Worm (Caenorhabditis elegans) whole organism, L1 larva: ENCODE measurements around the gene rabr-1.

Experiments
- C04F5.9 ChIP-seq: sonication (generic microtip); optimal IDR thresholded peaks from 2 replicates; lab custom pipeline; 2016; ENCODE audit warnings: missing genetic modification characterization, missing compliant biosample characterization
- C16A3.4 ChIP-seq: fragments of 150-350 bp; optimal IDR thresholded peaks from 2 replicates; lab custom pipeline; 2014; ENCODE audit warnings: missing biosample characterization, missing genetic modification characterization
- blmp-1 ChIP-seq: fragments of 150-350 bp; optimal IDR thresholded peaks from 2 replicates; lab custom pipeline; 2014; ENCODE audit warnings: missing biosample characterization, missing genetic modification characterization
- ceh-63 ChIP-seq: fragments of 200-800 bp; sonication (Bioruptor generic); optimal IDR thresholded peaks from 2 replicates; lab custom pipeline; 2018; ENCODE audit warnings: mild to moderate bottlenecking, missing genetic modification characterization, missing compliant biosample characterization
- dpl-1 ChIP-seq, 3 experiments: fragments of 150-350 bp in 2 of 3; sonication (generic microtip) in 1 of 3; optimal IDR thresholded peaks; 2 replicates each; lab custom pipeline; 2014 to 2017; ENCODE audit warnings: missing biosample characterization in 3 of 3, missing genetic modification characterization in 3 of 3, missing genetic modification reagents in 3 of 3
- dsc-1 ChIP-seq: sonication (generic microtip); optimal IDR thresholded peaks from 2 replicates; lab custom pipeline; 2016; ENCODE audit warnings: mild to moderate bottlenecking, missing genetic modification characterization, missing compliant biosample characterization
- efl-1 ChIP-seq, 4 experiments: fragments of 150-350 bp; optimal IDR thresholded peaks in 3 of 4; peaks in 1 of 4; 1 replicate in 1 of 4; 2 replicates in 3 of 4; lab custom pipeline; 2014; ENCODE audit warnings: missing biosample characterization in 2 of 4, missing genetic modification characterization in 2 of 4, missing genetic modification reagents in 2 of 4
- elt-2 ChIP-seq: sonication (generic microtip); optimal IDR thresholded peaks from 2 replicates; lab custom pipeline; 2016; ENCODE audit warnings: missing genetic modification characterization, mild to moderate bottlenecking, inconsistent platforms, missing compliant biosample characterization, missing genetic modification reagents
- ets-5 ChIP-seq: fragments of 200-800 bp; sonication (Bioruptor generic); IDR thresholded peaks from 2 replicates; pipeline ENCODE4 v1.3.6; 2022; ENCODE audit warnings: missing genetic modification characterization, missing compliant biosample characterization
- fkh-4 ChIP-seq: sonication (generic microtip); optimal IDR thresholded peaks from 2 replicates; lab custom pipeline; 2016; ENCODE audit warnings: missing compliant biosample characterization, missing genetic modification characterization, borderline replicate concordance
- fkh-8 ChIP-seq: sonication (generic microtip); optimal IDR thresholded peaks from 2 replicates; lab custom pipeline; 2016; ENCODE audit warnings: mild to moderate bottlenecking, missing genetic modification characterization, missing compliant biosample characterization
- grh-1 ChIP-seq: fragments of 200-800 bp; sonication (Bioruptor generic); IDR thresholded peaks from 2 replicates; pipeline ENCODE4 v1.3.6; 2022; ENCODE audit warnings: missing genetic modification reagents, missing genetic modification characterization, missing compliant biosample characterization
- hlh-17 ChIP-seq: fragments of 200-800 bp; sonication (Bioruptor generic); optimal IDR thresholded peaks from 2 replicates; lab custom pipeline; 2018; ENCODE audit warnings: missing genetic modification characterization, mild to moderate bottlenecking, missing compliant biosample characterization, moderate library complexity, borderline replicate concordance
- isw-1 ChIP-seq: fragments of 200-800 bp; sonication (Bioruptor generic); IDR thresholded peaks from 2 replicates; pipeline ENCODE4 v1.3.6; 2022; ENCODE audit warnings: missing genetic modification characterization, missing compliant biosample characterization
- jun-1 ChIP-seq: fragments of 150-350 bp; optimal IDR thresholded peaks from 2 replicates; lab custom pipeline; 2014; ENCODE audit warnings: missing biosample characterization, missing genetic modification reagents, missing genetic modification characterization
- lin-13 ChIP-seq: fragments of 150-350 bp; optimal IDR thresholded peaks from 2 replicates; lab custom pipeline; 2014; ENCODE audit warnings: missing biosample characterization, missing genetic modification reagents, missing genetic modification characterization
- lin-14 ChIP-seq: fragments of 200-800 bp; sonication (Bioruptor generic); optimal IDR thresholded peaks from 2 replicates; lab custom pipeline; 2018; ENCODE audit warnings: mild to moderate bottlenecking, missing genetic modification characterization, moderate library complexity, missing compliant biosample characterization
- lin-15B ChIP-seq: fragments of 150-350 bp; sonication (generic microtip); optimal IDR thresholded peaks from 3 replicates; lab custom pipeline; 2014; ENCODE audit warnings: missing biosample characterization, missing genetic modification characterization
- lin-35 ChIP-seq, 2 experiments: fragments of 150-350 bp; optimal IDR thresholded peaks; 2 replicates each; lab custom pipeline; 2014; ENCODE audit warnings: missing biosample characterization in 2 of 2, missing genetic modification characterization in 2 of 2, missing genetic modification reagents in 2 of 2
- lir-3 ChIP-seq: sonication (generic microtip); optimal IDR thresholded peaks from 2 replicates; lab custom pipeline; 2016; ENCODE audit warnings: mild to moderate bottlenecking, missing genetic modification characterization, moderate library complexity, missing compliant biosample characterization; ENCODE audit not compliant: poor library complexity
- lsy-2 ChIP-seq, 2 experiments: fragments of 150-350 bp; optimal IDR thresholded peaks; 2 replicates each; lab custom pipeline; 2014; ENCODE audit warnings: missing biosample characterization in 2 of 2, missing genetic modification characterization in 2 of 2
- mdl-1 ChIP-seq, 2 experiments: fragments of 150-350 bp; optimal IDR thresholded peaks; 2 replicates each; lab custom pipeline; 2014 to 2017; ENCODE audit warnings: missing biosample characterization in 2 of 2, missing genetic modification characterization in 2 of 2, inconsistent platforms in 1 of 2
- mef-2 ChIP-seq: fragments of 150-350 bp; optimal IDR thresholded peaks from 2 replicates; lab custom pipeline; 2014; ENCODE audit warnings: missing biosample characterization, missing genetic modification characterization
- nhr-12 ChIP-seq: sonication (generic microtip); optimal IDR thresholded peaks from 2 replicates; lab custom pipeline; 2017; ENCODE audit warnings: missing biosample characterization, missing genetic modification characterization
- nhr-237 ChIP-seq: fragments of 150-350 bp; optimal IDR thresholded peaks from 2 replicates; lab custom pipeline; 2014; ENCODE audit warnings: missing biosample characterization, missing genetic modification characterization
- nhr-47 ChIP-seq: sonication (generic microtip); optimal IDR thresholded peaks from 2 replicates; lab custom pipeline; 2016; ENCODE audit warnings: mild to moderate bottlenecking, missing genetic modification characterization, moderate library complexity, missing compliant biosample characterization
- nhr-84 ChIP-seq: sonication (generic microtip); optimal IDR thresholded peaks from 2 replicates; lab custom pipeline; 2017; ENCODE audit warnings: missing biosample characterization, missing genetic modification characterization
- nhr-90 ChIP-seq: sonication (generic microtip); optimal IDR thresholded peaks from 2 replicates; lab custom pipeline; 2016; ENCODE audit warnings: mild to moderate bottlenecking, missing genetic modification characterization, missing compliant biosample characterization; ENCODE audit not compliant: poor library complexity
- pax-3 ChIP-seq: fragments of 200-800 bp; sonication (Bioruptor generic); optimal IDR thresholded peaks from 2 replicates; lab custom pipeline; 2018; ENCODE audit warnings: mild to moderate bottlenecking, missing genetic modification characterization, moderate library complexity, missing compliant biosample characterization
- pqm-1 ChIP-seq: sonication (generic microtip); optimal IDR thresholded peaks from 3 replicates; lab custom pipeline; 2017; ENCODE audit warnings: missing biosample characterization, missing genetic modification characterization
- rnt-1 ChIP-seq: sonication (generic microtip); optimal IDR thresholded peaks from 2 replicates; lab custom pipeline; 2016; ENCODE audit warnings: mild to moderate bottlenecking, missing genetic modification characterization, moderate library complexity, missing compliant biosample characterization
- snpc-4 ChIP-seq: fragments of 150-350 bp; optimal IDR thresholded peaks from 2 replicates; lab custom pipeline; 2014; ENCODE audit warnings: missing biosample characterization, missing genetic modification characterization
- sox-4 ChIP-seq: sonication (generic microtip); optimal IDR thresholded peaks from 2 replicates; lab custom pipeline; 2016; ENCODE audit warnings: missing genetic modification characterization, missing compliant biosample characterization
- sup-37 ChIP-seq: fragments of 200-800 bp; sonication (Bioruptor generic); optimal IDR thresholded peaks from 2 replicates; lab custom pipeline; 2018; ENCODE audit warnings: mild to moderate bottlenecking, missing genetic modification characterization, missing compliant biosample characterization
- swsn-7 ChIP-seq: sonication (generic microtip); optimal IDR thresholded peaks from 2 replicates; lab custom pipeline; 2016; ENCODE audit warnings: missing genetic modification characterization, missing compliant biosample characterization
- unc-30 ChIP-seq: sonication (generic microtip); optimal IDR thresholded peaks from 2 replicates; lab custom pipeline; 2017; ENCODE audit warnings: missing biosample characterization, missing genetic modification characterization
- unc-98 ChIP-seq: fragments of 200-800 bp; sonication (Bioruptor generic); IDR thresholded peaks from 2 replicates; pipeline ENCODE4 v1.3.6; 2022; ENCODE audit warnings: missing genetic modification characterization, missing compliant biosample characterization
- zag-1 ChIP-seq: fragments of 150-350 bp; optimal IDR thresholded peaks from 2 replicates; lab custom pipeline; 2014; ENCODE audit warnings: missing biosample characterization, missing genetic modification characterization
- ztf-11 ChIP-seq, 2 experiments: sonication (generic microtip); optimal IDR thresholded peaks; 2 replicates each; lab custom pipeline; 2016 to 2017; ENCODE audit warnings: missing genetic modification characterization in 2 of 2, missing biosample characterization in 1 of 2, missing compliant biosample characterization in 1 of 2

rabr-1 gene

ce11 chrX:2464064-2464463 lies 31.9 kb upstream of the rabr-1 start (continued):
- peak; percentile 83 for TF ChIP-seq lin-14 (GFP tag; lab: Kevin White, UChicago)
- TF ChIP-seq C04F5.9 (tag; lab: Kevin White, UChicago), result no peak
- no peak for TF ChIP-seq unc-98
- no peak for TF ChIP-seq lin-35 (GFP tag; optimal IDR thresholded peaks at IDR 0.05; lab: Kevin White, UChicago)
- TF ChIP-seq fkh-8, result no peak
- TF ChIP-seq nhr-90, result no peak
- no peak for TF ChIP-seq elt-2 (tag; lab: Kevin White, UChicago)
- peak; percentile 27 for TF ChIP-seq swsn-7 (tag; lab: Kevin White, UChicago)
- TF ChIP-seq unc-30 (tag; lab: Kevin White, UChicago), result no peak
- TF ChIP-seq zag-1 (tag; lab: Kevin White, UChicago), result no peak
- TF ChIP-seq ceh-63 (GFP tag; lab: Kevin White, UChicago), result peak; percentile 28
- TF ChIP-seq mef-2, result no peak
- TF ChIP-seq grh-1 (GFP tag; lab: Robert Waterston, UW), result no peak
- no peak for TF ChIP-seq snpc-4 (tag; lab: Kevin White, UChicago)
- no peak for TF ChIP-seq ets-5
- no peak for TF ChIP-seq dpl-1 (GFP tag; optimal IDR thresholded peaks at IDR 0.05; lab: Kevin White, UChicago)
- no peak for TF ChIP-seq nhr-12 (tag; lab: Kevin White, UChicago)
- TF ChIP-seq fkh-4 (tag; lab: Kevin White, UChicago), result no peak
- no peak for TF ChIP-seq lsy-2 (tag; optimal IDR thresholded peaks at IDR 0.05; lab: Kevin White, UChicago)
- TF ChIP-seq nhr-237 (tag; lab: Kevin White, UChicago), result no peak
- TF ChIP-seq sup-37 (GFP tag; lab: Kevin White, UChicago), result no peak

ce11 chrX:2471303-2471702 lies 24.7 kb upstream of the rabr-1 start, which contains the start of gene R04B3.1:
TSS of gene R04B3.1 (minus strand) at chrX:2471403.
- no peak for TF ChIP-seq jun-1 (tag; lab: Kevin White, UChicago)
- no peak for TF ChIP-seq lir-3 (tag; lab: Kevin White, UChicago)
- TF ChIP-seq sup-37 (GFP tag; lab: Kevin White, UChicago), result no peak
- TF ChIP-seq mdl-1 (tag; optimal IDR thresholded peaks at IDR 0.05; lab: Kevin White, UChicago), result no peak
- TF ChIP-seq elt-2 (tag; lab: Kevin White, UChicago), result no peak
- TF ChIP-seq ceh-63 (GFP tag; lab: Kevin White, UChicago), result no peak
- TF ChIP-seq blmp-1 (tag; lab: Kevin White, UChicago), result peak; percentile 58
- no peak for TF ChIP-seq sox-4 (tag; lab: Kevin White, UChicago)

ce11 chrX:2473618-2474017 lies 22.4 kb upstream of the rabr-1 start, which contains the start of gene R04B3.2:
TSS of gene R04B3.2 (minus strand) at chrX:2473718.
- TF ChIP-seq ztf-11 (tag; optimal IDR thresholded peaks at IDR 0.05; lab: Kevin White, UChicago) (no peak), efl-1 (optimal IDR thresholded peaks at IDR 0.05; lab: Kevin White, UChicago) (no peak), efl-1 (GFP tag; optimal IDR thresholded peaks at IDR 0.05 in 1 of 2; lab: Kevin White, UChicago) (no peak)

- TF ChIP-seq C16A3.4 (tag; lab: Kevin White, UChicago) (no peak), isw-1 (GFP tag; lab: Robert Waterston, UW) (no peak), swsn-7 (tag; lab: Kevin White, UChicago) (no peak), lin-13 (no peak), dpl-1 (GFP tag; optimal IDR thresholded peaks at IDR 0.05; lab: Kevin White, UChicago) (no peak), rnt-1 (no peak), nhr-47 (tag; lab: Kevin White, UChicago) (no peak), lin-15B (tag; lab: Kevin White, UChicago) (no peak), nhr-84 (no peak), pqm-1 (tag; lab: Kevin White, UChicago) (no peak), pax-3 (tag; lab: Kevin White, UChicago) (no peak), C04F5.9 (tag; lab: Kevin White, UChicago) (no peak), hlh-17 (GFP tag; lab: Kevin White, UChicago) (no peak), unc-98 (no peak), jun-1 (tag; lab: Kevin White, UChicago) (no peak), dsc-1 (tag; lab: Kevin White, UChicago) (no peak)
Measured at ce11 chrX:2475873-2476272, 20.1 kb upstream of the rabr-1 start, which contains the start of gene R04B3.3. TSS of gene R04B3.3 (minus strand) at chrX:2475973.
